Fruit fly (Drosophila melanogaster) whole organism, prepupa: ENCODE measurements around the gene erm.
A peak's percentile ranks its signal among the peaks of the same experiment; 100 is the strongest.

Experiments used
- CG11294 ChIP-seq: fragments of 200-800 bp; sonication (Bioruptor generic); IDR thresholded peaks from 2 replicates; pipeline ENCODE4 v1.3.6; 2022; ENCODE audit warnings: missing biosample characterization, missing genetic modification characterization
- CG11762 ChIP-seq: fragments of 200-800 bp; sonication (Bioruptor generic); optimal IDR thresholded peaks from 3 replicates; lab custom pipeline; 2016; ENCODE audit warnings: missing biosample characterization, missing genetic modification characterization; ENCODE audit not compliant: insufficient read depth
- CG15336 ChIP-seq: fragments of 200-800 bp; sonication (Bioruptor generic); IDR thresholded peaks from 2 replicates; pipeline ENCODE4 v1.3.6; 2022; ENCODE audit warnings: missing biosample characterization, missing genetic modification characterization
- CG16779 ChIP-seq: fragments of 200-800 bp; sonication (Bioruptor generic); optimal IDR thresholded peaks from 3 replicates; lab custom pipeline; 2017; ENCODE audit warnings: missing biosample characterization, mild to moderate bottlenecking, missing genetic modification characterization
- CG3032 ChIP-seq: fragments of 200-800 bp; optimal IDR thresholded peaks from 2 replicates; lab custom pipeline; 2019; ENCODE audit warnings: missing biosample characterization, mild to moderate bottlenecking, missing genetic modification characterization, moderate library complexity
- CG31627 ChIP-seq: fragments of 200-800 bp; sonication (Bioruptor generic); optimal IDR thresholded peaks from 3 replicates; lab custom pipeline; 2016; ENCODE audit warnings: missing biosample characterization, missing genetic modification characterization
- CG32006 ChIP-seq: fragments of 200-800 bp; sonication (Bioruptor generic); optimal IDR thresholded peaks from 3 replicates; lab custom pipeline; 2017; ENCODE audit warnings: missing biosample characterization, mild to moderate bottlenecking, missing genetic modification characterization
- CG3919 ChIP-seq: fragments of 200-800 bp; sonication (Bioruptor generic); optimal IDR thresholded peaks from 3 replicates; lab custom pipeline; 2016; ENCODE audit warnings: missing biosample characterization, missing genetic modification characterization
- CG4318 ChIP-seq: fragments of 200-800 bp; sonication (Bioruptor generic); optimal IDR thresholded peaks from 3 replicates; lab custom pipeline; 2017; ENCODE audit warnings: missing biosample characterization, mild to moderate bottlenecking, missing genetic modification characterization
- CG6854 ChIP-seq: fragments of 200-800 bp; sonication (Bioruptor generic); optimal IDR thresholded peaks from 2 replicates; lab custom pipeline; 2017; ENCODE audit warnings: missing biosample characterization, mild to moderate bottlenecking, missing genetic modification characterization
- CG8119 ChIP-seq: fragments of 200-800 bp; sonication (Bioruptor generic); IDR thresholded peaks from 3 replicates; pipeline ENCODE4 v1.3.6; 2022; ENCODE audit warnings: missing biosample characterization, missing genetic modification characterization
- CG8319 ChIP-seq: fragments of 200-800 bp; sonication (Bioruptor generic); optimal IDR thresholded peaks from 3 replicates; lab custom pipeline; 2016; ENCODE audit warnings: missing biosample characterization, missing genetic modification characterization
- Eip75B ChIP-seq: fragments of 200-800 bp; sonication (Bioruptor generic); optimal IDR thresholded peaks from 3 replicates; lab custom pipeline; 2016; ENCODE audit warnings: missing biosample characterization, missing genetic modification characterization
- Eip93F ChIP-seq: fragments of 200-800 bp; sonication (Bioruptor generic); optimal IDR thresholded peaks from 2 replicates; lab custom pipeline; 2016; ENCODE audit warnings: missing biosample characterization, mild to moderate bottlenecking, missing genetic modification characterization
- Hr39 ChIP-seq: fragments of 200-800 bp; sonication (Bioruptor generic); optimal IDR thresholded peaks from 2 replicates; lab custom pipeline; 2016; ENCODE audit warnings: missing biosample characterization, missing genetic modification characterization
- Hr4 ChIP-seq: fragments of 200-800 bp; sonication (Bioruptor generic); optimal IDR thresholded peaks from 3 replicates; lab custom pipeline; 2016; ENCODE audit warnings: missing biosample characterization, missing genetic modification characterization
- Sox102F ChIP-seq: fragments of 200-800 bp; sonication (Bioruptor generic); optimal IDR thresholded peaks from 2 replicates; lab custom pipeline; 2016; ENCODE audit warnings: missing biosample characterization, mild to moderate bottlenecking, missing genetic modification characterization
- achi ChIP-seq: fragments of 200-800 bp; sonication (Bioruptor generic); optimal IDR thresholded peaks from 3 replicates; lab custom pipeline; 2016; ENCODE audit warnings: missing biosample characterization, missing genetic modification characterization
- acj6 ChIP-seq: fragments of 200-800 bp; sonication (Bioruptor generic); optimal IDR thresholded peaks from 3 replicates; lab custom pipeline; 2016; ENCODE audit warnings: missing biosample characterization, missing genetic modification characterization
- cyc ChIP-seq: fragments of 200-800 bp; sonication (Bioruptor generic); optimal IDR thresholded peaks from 3 replicates; lab custom pipeline; 2016; ENCODE audit warnings: missing biosample characterization, missing genetic modification characterization
- dac ChIP-seq: fragments of 200-800 bp; sonication (Bioruptor generic); optimal IDR thresholded peaks from 2 replicates; lab custom pipeline; 2017; ENCODE audit warnings: missing biosample characterization, mild to moderate bottlenecking, missing genetic modification characterization
- dsx ChIP-seq: fragments of 200-800 bp; optimal IDR thresholded peaks from 3 replicates; lab custom pipeline; 2019; ENCODE audit warnings: missing biosample characterization, mild to moderate bottlenecking, missing genetic modification characterization, moderate library complexity; ENCODE audit not compliant: poor library complexity, severe bottlenecking
- esn ChIP-seq: fragments of 200-800 bp; sonication (Bioruptor generic); optimal IDR thresholded peaks from 2 replicates; lab custom pipeline; 2016; ENCODE audit warnings: missing biosample characterization, mild to moderate bottlenecking, missing genetic modification characterization, moderate library complexity
- fd59A ChIP-seq: fragments of 200-800 bp; sonication (Bioruptor generic); optimal IDR thresholded peaks from 2 replicates; lab custom pipeline; 2017; ENCODE audit warnings: missing biosample characterization, mild to moderate bottlenecking, missing genetic modification characterization, missing genetic modification reagents
- fd85E ChIP-seq: fragments of 200-800 bp; sonication (Bioruptor generic); optimal IDR thresholded peaks from 3 replicates; lab custom pipeline; 2016; ENCODE audit warnings: missing biosample characterization, missing genetic modification characterization
- salr ChIP-seq, 2 experiments: fragments of 200-800 bp; sonication (Bioruptor generic); optimal IDR thresholded peaks; 3 replicates each; lab custom pipeline; 2016 to 2018; ENCODE audit warnings: missing biosample characterization in 2 of 2, missing genetic modification characterization in 2 of 2, mild to moderate bottlenecking in 1 of 2
- svp ChIP-seq: fragments of 200-800 bp; sonication (Bioruptor generic); peaks from one replicate; lab custom pipeline; 2016; ENCODE audit warnings: missing biosample characterization, missing genetic modification characterization
- topi ChIP-seq: fragments of 200-800 bp; sonication (Bioruptor generic); optimal IDR thresholded peaks from 3 replicates; lab custom pipeline; 2016; ENCODE audit warnings: missing biosample characterization, missing genetic modification characterization
- vri ChIP-seq: fragments of 200-800 bp; sonication (Bioruptor generic); optimal IDR thresholded peaks from 3 replicates; lab custom pipeline; 2016; ENCODE audit warnings: missing biosample characterization, mild to moderate bottlenecking, missing genetic modification characterization

Gene erm

DNA sequence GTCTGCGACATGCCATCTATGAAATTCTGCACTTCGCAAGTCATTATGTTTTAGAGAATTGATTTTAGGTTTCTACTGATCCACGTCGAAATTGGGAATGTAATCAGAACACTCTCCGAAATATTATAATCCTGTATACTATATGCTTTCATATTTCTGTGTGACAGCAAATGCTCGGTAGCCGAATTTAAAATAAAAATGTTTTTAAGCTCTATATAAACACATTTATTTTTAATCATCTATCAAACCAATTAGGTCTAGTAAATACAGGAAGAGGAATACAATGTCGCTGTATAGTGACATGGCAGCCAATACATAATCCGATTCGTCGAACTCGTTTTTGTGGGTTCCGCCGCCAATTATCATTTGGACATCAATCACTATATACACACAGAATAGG, 24.6 kb downstream of the erm start, which contains the start of gene CG15357:
CG15357 (minus strand) TSS at position 101 of the 400 bp plus-strand sequence.
- TF ChIP-seq CG4318 (GFP tag; lab: Kevin White, UChicago), result no peak
- no peak for TF ChIP-seq salr (GFP tag; optimal IDR thresholded peaks at IDR 0.05; lab: Kevin White, UChicago)

DNA sequence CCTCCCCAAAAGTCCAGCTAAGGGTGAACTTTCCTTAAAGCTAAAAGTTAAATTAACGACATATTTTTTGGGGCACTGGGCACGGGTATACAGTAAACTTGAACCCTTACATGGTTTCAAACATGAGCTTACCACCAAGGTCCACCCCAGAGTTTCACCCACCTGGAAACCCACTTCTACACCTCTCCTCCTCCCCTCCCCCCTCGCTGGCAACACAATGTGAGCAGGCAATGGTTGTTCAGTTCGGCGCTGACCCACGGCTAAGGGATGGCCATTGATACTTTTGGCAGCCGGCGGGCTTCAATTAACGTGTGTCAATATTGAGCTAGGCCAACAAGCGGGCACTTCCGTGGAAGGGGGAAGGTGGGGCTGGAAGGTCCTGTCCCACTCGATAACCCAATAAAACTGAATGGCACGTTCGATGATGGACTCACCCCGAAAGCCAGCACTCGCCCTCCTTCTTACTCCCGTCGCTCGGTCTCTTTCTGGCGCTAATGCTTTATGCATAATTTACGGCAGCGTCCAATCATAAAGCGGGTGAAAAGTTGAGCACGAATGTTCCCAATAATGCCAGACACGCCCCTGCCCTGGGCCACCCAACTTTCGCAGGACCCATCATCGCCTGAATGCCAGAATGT, 25.6 kb downstream of the erm start:
- TF ChIP-seq acj6 (GFP tag; lab: Kevin White, UChicago), result no peak
- TF ChIP-seq svp, result peak; percentile 51

DNA sequence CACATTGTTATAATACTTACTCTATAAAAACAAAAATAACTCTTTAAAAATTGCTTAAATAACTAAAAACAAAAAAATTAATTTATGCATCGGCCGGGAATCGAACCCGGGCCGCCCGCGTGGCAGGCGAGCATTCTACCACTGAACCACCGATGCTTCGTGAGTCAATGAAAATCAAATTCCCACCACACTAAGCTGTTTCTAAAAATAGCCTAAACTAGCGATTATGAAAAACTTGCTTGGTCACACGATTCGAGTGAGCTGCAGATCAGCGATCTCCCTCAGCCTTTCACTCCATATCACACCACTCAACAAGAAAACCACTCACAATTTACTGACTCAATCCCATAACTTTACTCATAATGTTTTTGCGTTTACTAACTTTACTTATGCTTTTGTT, 32.2 kb downstream of the erm start:
- TF ChIP-seq CG8119, result no peak
- TF ChIP-seq cyc, result no peak
- no peak for TF ChIP-seq topi (GFP tag; lab: Kevin White, UChicago)
- no peak for TF ChIP-seq CG3032 (tag; lab: Kevin White, UChicago)
- no peak for TF ChIP-seq esn (GFP tag; lab: Kevin White, UChicago)
- no peak for TF ChIP-seq Eip93F
- no peak for TF ChIP-seq vri
- TF ChIP-seq CG3919 (GFP tag; lab: Kevin White, UChicago), result no peak
- TF ChIP-seq CG32006 (GFP tag; lab: Kevin White, UChicago), result no peak
- TF ChIP-seq CG8319 (GFP tag; lab: Kevin White, UChicago), result no peak
- no peak for TF ChIP-seq CG11762 (GFP tag; lab: Kevin White, UChicago)
- no peak for TF ChIP-seq svp
- no peak for TF ChIP-seq CG16779
- TF ChIP-seq CG31627 (GFP tag; lab: Kevin White, UChicago), result no peak

- TF ChIP-seq fd59A (GFP tag; lab: Kevin White, UChicago) (no peak), CG3919 (GFP tag; lab: Kevin White, UChicago) (no peak), svp (peak; percentile 47), Hr4 (GFP tag; lab: Kevin White, UChicago) (no peak), CG15336 (GFP tag; lab: Robert Waterston, UW) (no peak), dsx (GFP tag; lab: Kevin White, UChicago) (peak; percentile 94), Sox102F (GFP tag; lab: Kevin White, UChicago) (no peak)
Observed at dm6 chr2L:1930565-1931201, 39.5 kb downstream of the erm start.

dm6 chr2L:1927406-1927805, 42.8 kb downstream of the erm start:
- TF ChIP-seq fd85E (GFP tag; lab: Kevin White, UChicago) (no peak), CG11294 (no peak), Hr39 (GFP tag; lab: Kevin White, UChicago) (no peak), CG3032 (tag; lab: Kevin White, UChicago) (no peak), Hr4 (GFP tag; lab: Kevin White, UChicago) (no peak), acj6 (GFP tag; lab: Kevin White, UChicago) (no peak), CG15336 (GFP tag; lab: Robert Waterston, UW) (no peak), dac (GFP tag; lab: Kevin White, UChicago) (no peak), CG6854 (GFP tag; lab: Kevin White, UChicago) (no peak), achi (GFP tag; lab: Kevin White, UChicago) (no peak), Eip75B (no peak)
